Worm (Caenorhabditis elegans): ENCODE results near the gene tag-340.

DNA sequence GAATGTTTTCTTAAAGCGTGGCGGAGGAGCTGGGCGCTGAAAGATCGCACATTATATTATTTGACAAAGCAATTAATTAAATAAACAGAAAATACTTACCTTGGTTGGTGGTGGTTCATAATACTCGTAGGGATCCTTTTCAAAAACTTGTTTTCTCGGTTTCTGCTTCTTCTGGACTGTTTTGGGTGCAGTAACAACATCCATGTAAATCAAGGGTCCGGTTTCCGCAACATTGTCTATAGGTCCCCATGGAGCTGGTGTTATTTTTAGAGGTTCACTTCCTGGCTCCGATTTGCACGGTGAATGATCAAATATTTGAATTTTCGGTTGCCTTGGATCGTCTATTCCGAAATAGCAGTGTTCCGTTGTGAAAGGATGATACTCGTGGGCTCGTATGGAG is 23.8 kb downstream of the tag-340 start:
- no peak for TF ChIP-seq ztf-23 (GFP tag; IDR thresholded peaks at IDR 0.05)
- TF ChIP-seq ztf-29 (GFP tag; IDR thresholded peaks at IDR 0.05) = no peak
- TF ChIP-seq ref-1 (GFP tag; conservative IDR thresholded peaks at IDR 0.05) = no peak
- no peak for TF ChIP-seq tab-1 (GFP tag; IDR thresholded peaks at IDR 0.05)

Measured in whole organism, midembryonic.